Fruit fly (Drosophila melanogaster) whole organism, prepupa: ENCODE results near the gene Actbeta.

Experiments
- Blimp-1 ChIP-seq: fragments of 200-800 bp; sonication (Bioruptor generic); optimal IDR thresholded peaks from 3 replicates; lab custom pipeline; 2017; ENCODE audit warnings: missing biosample characterization, missing genetic modification characterization, mild to moderate bottlenecking, moderate library complexity, missing genetic modification reagents
- CG10669 ChIP-seq: fragments of 200-800 bp; sonication (Bioruptor generic); optimal IDR thresholded peaks from 3 replicates; lab custom pipeline; 2018; ENCODE audit warnings: missing biosample characterization, mild to moderate bottlenecking, missing genetic modification characterization, moderate library complexity
- CG15336 ChIP-seq: fragments of 200-800 bp; sonication (Bioruptor generic); IDR thresholded peaks from 2 replicates; pipeline ENCODE4 v1.3.6; 2022; ENCODE audit warnings: missing biosample characterization, missing genetic modification characterization
- CG16779 ChIP-seq: fragments of 200-800 bp; sonication (Bioruptor generic); optimal IDR thresholded peaks from 3 replicates; lab custom pipeline; 2017; ENCODE audit warnings: missing biosample characterization, mild to moderate bottlenecking, missing genetic modification characterization
- CG3032 ChIP-seq: fragments of 200-800 bp; optimal IDR thresholded peaks from 2 replicates; lab custom pipeline; 2019; ENCODE audit warnings: missing biosample characterization, mild to moderate bottlenecking, missing genetic modification characterization, moderate library complexity
- CG31627 ChIP-seq: fragments of 200-800 bp; sonication (Bioruptor generic); optimal IDR thresholded peaks from 3 replicates; lab custom pipeline; 2016; ENCODE audit warnings: missing biosample characterization, missing genetic modification characterization
- CG34406 ChIP-seq: fragments of 200-800 bp; sonication (Bioruptor generic); optimal IDR thresholded peaks from 3 replicates; lab custom pipeline; 2016; ENCODE audit warnings: missing biosample characterization, missing genetic modification characterization
- CG3919 ChIP-seq: fragments of 200-800 bp; sonication (Bioruptor generic); optimal IDR thresholded peaks from 3 replicates; lab custom pipeline; 2016; ENCODE audit warnings: missing biosample characterization, missing genetic modification characterization
- CG4318 ChIP-seq: fragments of 200-800 bp; sonication (Bioruptor generic); optimal IDR thresholded peaks from 3 replicates; lab custom pipeline; 2017; ENCODE audit warnings: missing biosample characterization, mild to moderate bottlenecking, missing genetic modification characterization
- CG6163 ChIP-seq: fragments of 200-800 bp; sonication (Bioruptor generic); IDR thresholded peaks from 3 replicates; pipeline ENCODE4 v1.3.6; 2022; ENCODE audit warnings: missing biosample characterization, missing genetic modification characterization
- CG6808 ChIP-seq: fragments of 200-800 bp; sonication (Bioruptor generic); optimal IDR thresholded peaks from 3 replicates; lab custom pipeline; 2017; ENCODE audit warnings: missing biosample characterization, missing genetic modification characterization, mild to moderate bottlenecking, moderate library complexity, missing genetic modification reagents
- CG6854 ChIP-seq: fragments of 200-800 bp; sonication (Bioruptor generic); optimal IDR thresholded peaks from 2 replicates; lab custom pipeline; 2017; ENCODE audit warnings: missing biosample characterization, mild to moderate bottlenecking, missing genetic modification characterization
- CG7368 ChIP-seq: fragments of 200-800 bp; sonication (Bioruptor generic); optimal IDR thresholded peaks from 3 replicates; lab custom pipeline; 2016; ENCODE audit warnings: missing biosample characterization, missing genetic modification characterization
- CG8632 ChIP-seq: fragments of 200-800 bp; sonication (Bioruptor generic); optimal IDR thresholded peaks from 3 replicates; lab custom pipeline; 2016; ENCODE audit warnings: missing biosample characterization, missing genetic modification characterization
- CG9139 ChIP-seq: fragments of 200-800 bp; sonication (Bioruptor generic); optimal IDR thresholded peaks from 3 replicates; lab custom pipeline; 2017; ENCODE audit warnings: missing biosample characterization, mild to moderate bottlenecking, missing genetic modification characterization
- Eip75B ChIP-seq: fragments of 200-800 bp; sonication (Bioruptor generic); optimal IDR thresholded peaks from 3 replicates; lab custom pipeline; 2016; ENCODE audit warnings: missing biosample characterization, missing genetic modification characterization
- Eip78C ChIP-seq: fragments of 200-800 bp; sonication (Bioruptor generic); peaks from one replicate; lab custom pipeline; 2016; ENCODE audit warnings: missing biosample characterization, missing genetic modification characterization
- Ets21C ChIP-seq: fragments of 200-800 bp; sonication (Bioruptor generic); optimal IDR thresholded peaks from 3 replicates; lab custom pipeline; 2016; ENCODE audit warnings: missing biosample characterization, missing genetic modification characterization
- Ets96B ChIP-seq: fragments of 200-800 bp; optimal IDR thresholded peaks from 2 replicates; lab custom pipeline; 2019; ENCODE audit warnings: missing biosample characterization, mild to moderate bottlenecking, missing genetic modification characterization, moderate library complexity
- Hr38 ChIP-seq: sonication (Bioruptor generic); optimal IDR thresholded peaks from 2 replicates; lab custom pipeline; 2016; ENCODE audit warnings: missing biosample characterization, missing genetic modification characterization
- Hr39 ChIP-seq: fragments of 200-800 bp; sonication (Bioruptor generic); optimal IDR thresholded peaks from 2 replicates; lab custom pipeline; 2016; ENCODE audit warnings: missing biosample characterization, missing genetic modification characterization
- Hr4 ChIP-seq: fragments of 200-800 bp; sonication (Bioruptor generic); optimal IDR thresholded peaks from 3 replicates; lab custom pipeline; 2016; ENCODE audit warnings: missing biosample characterization, missing genetic modification characterization
- Met ChIP-seq: fragments of 200-800 bp; sonication (Bioruptor generic); optimal IDR thresholded peaks from 3 replicates; lab custom pipeline; 2016; ENCODE audit warnings: missing biosample characterization, missing genetic modification characterization
- Smox ChIP-seq: fragments of 200-800 bp; sonication (Bioruptor generic); optimal IDR thresholded peaks from 3 replicates; lab custom pipeline; 2016; ENCODE audit warnings: missing biosample characterization, missing genetic modification characterization
- Sox14 ChIP-seq: fragments of 200-800 bp; sonication (Bioruptor generic); optimal IDR thresholded peaks from 3 replicates; lab custom pipeline; 2016; ENCODE audit warnings: missing biosample characterization, missing genetic modification characterization
- Sox15 ChIP-seq: fragments of 200-800 bp; sonication (Bioruptor generic); optimal IDR thresholded peaks from 3 replicates; lab custom pipeline; 2016; ENCODE audit warnings: missing biosample characterization, missing genetic modification characterization
- achi ChIP-seq: fragments of 200-800 bp; sonication (Bioruptor generic); optimal IDR thresholded peaks from 3 replicates; lab custom pipeline; 2016; ENCODE audit warnings: missing biosample characterization, missing genetic modification characterization
- acj6 ChIP-seq: fragments of 200-800 bp; sonication (Bioruptor generic); optimal IDR thresholded peaks from 3 replicates; lab custom pipeline; 2016; ENCODE audit warnings: missing biosample characterization, missing genetic modification characterization
- dac ChIP-seq: fragments of 200-800 bp; sonication (Bioruptor generic); optimal IDR thresholded peaks from 2 replicates; lab custom pipeline; 2017; ENCODE audit warnings: missing biosample characterization, mild to moderate bottlenecking, missing genetic modification characterization
- dsx ChIP-seq: fragments of 200-800 bp; optimal IDR thresholded peaks from 3 replicates; lab custom pipeline; 2019; ENCODE audit warnings: missing biosample characterization, mild to moderate bottlenecking, missing genetic modification characterization, moderate library complexity; ENCODE audit not compliant: poor library complexity, severe bottlenecking
- fd85E ChIP-seq: fragments of 200-800 bp; sonication (Bioruptor generic); optimal IDR thresholded peaks from 3 replicates; lab custom pipeline; 2016; ENCODE audit warnings: missing biosample characterization, missing genetic modification characterization
- lz ChIP-seq: fragments of 200-800 bp; sonication (Bioruptor generic); optimal IDR thresholded peaks from 3 replicates; lab custom pipeline; 2016; ENCODE audit warnings: missing biosample characterization, missing genetic modification characterization
- pdm3 ChIP-seq: fragments of 200-800 bp; sonication (Bioruptor generic); optimal IDR thresholded peaks from 3 replicates; lab custom pipeline; 2016; ENCODE audit warnings: missing biosample characterization, missing genetic modification characterization
- salr ChIP-seq, 2 experiments: fragments of 200-800 bp; sonication (Bioruptor generic); optimal IDR thresholded peaks; 3 replicates each; lab custom pipeline; 2016 to 2018; ENCODE audit warnings: missing biosample characterization in 2 of 2, missing genetic modification characterization in 2 of 2, mild to moderate bottlenecking in 1 of 2
- spab ChIP-seq: fragments of 200-800 bp; sonication (Bioruptor generic); optimal IDR thresholded peaks from 2 replicates; lab custom pipeline; 2017; ENCODE audit warnings: missing biosample characterization, mild to moderate bottlenecking, missing genetic modification characterization, missing genetic modification reagents
- svp ChIP-seq: fragments of 200-800 bp; sonication (Bioruptor generic); peaks from one replicate; lab custom pipeline; 2016; ENCODE audit warnings: missing biosample characterization, missing genetic modification characterization
- topi ChIP-seq: fragments of 200-800 bp; sonication (Bioruptor generic); optimal IDR thresholded peaks from 3 replicates; lab custom pipeline; 2016; ENCODE audit warnings: missing biosample characterization, missing genetic modification characterization

Gene Actbeta

DNA sequence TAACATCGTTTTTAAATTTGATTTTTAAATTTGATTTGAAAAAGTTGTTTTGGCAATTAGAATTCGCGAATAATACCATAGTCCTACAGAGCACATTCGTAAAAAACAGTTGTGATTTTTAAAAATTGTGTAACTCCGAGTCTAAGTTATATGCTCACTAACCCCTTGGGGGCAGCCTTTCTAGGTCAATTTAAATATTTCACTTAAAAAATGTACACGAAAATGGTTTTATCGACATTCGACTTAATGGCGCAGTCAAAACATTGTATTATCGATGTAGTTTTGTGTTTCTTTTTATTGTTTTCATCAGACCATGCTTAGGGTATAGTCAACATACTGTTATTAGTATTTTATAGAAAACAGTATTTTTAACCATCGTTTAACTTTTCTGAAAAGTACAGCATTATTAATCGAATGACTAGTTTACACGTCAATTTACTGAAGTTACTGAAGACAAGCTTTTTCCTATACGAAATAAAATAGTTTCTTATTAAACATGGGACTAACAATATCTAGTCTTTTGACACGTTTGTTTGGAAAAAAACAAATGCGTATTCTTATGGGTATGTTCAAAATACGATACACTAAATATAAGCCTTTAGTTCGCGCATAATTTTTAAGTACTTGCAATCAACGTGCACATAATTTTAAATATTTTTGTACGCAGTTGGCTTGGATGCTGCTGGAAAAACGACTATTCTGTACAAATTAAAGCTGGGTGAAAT lies 39.3 kb upstream of the Actbeta start, which contains the start of gene Arf4:
Gene Arf4, plus strand, starts transcription at position 399 of the 725 bp plus-strand sequence.
- TF ChIP-seq Hr39 (GFP tag; lab: Kevin White, UChicago) = peak; percentile 16
- peak; percentile 2 for TF ChIP-seq Ets21C (GFP tag; lab: Kevin White, UChicago)
- peak; percentile 62 for TF ChIP-seq Eip78C (GFP tag; lab: Kevin White, UChicago)
- peak; percentile 2 for TF ChIP-seq Sox15 (GFP tag; lab: Kevin White, UChicago)
- TF ChIP-seq pdm3 (GFP tag; lab: Kevin White, UChicago) = peak; percentile 1
- peak in 1 of 2 experiments; percentile 13 for TF ChIP-seq salr (GFP tag; optimal IDR thresholded peaks at IDR 0.05; lab: Kevin White, UChicago)
- no peak for TF ChIP-seq CG6163 (GFP tag; lab: Robert Waterston, UW)
- TF ChIP-seq CG15336 (GFP tag; lab: Robert Waterston, UW) = no peak
- peak; percentile 49 for TF ChIP-seq CG4318

DNA sequence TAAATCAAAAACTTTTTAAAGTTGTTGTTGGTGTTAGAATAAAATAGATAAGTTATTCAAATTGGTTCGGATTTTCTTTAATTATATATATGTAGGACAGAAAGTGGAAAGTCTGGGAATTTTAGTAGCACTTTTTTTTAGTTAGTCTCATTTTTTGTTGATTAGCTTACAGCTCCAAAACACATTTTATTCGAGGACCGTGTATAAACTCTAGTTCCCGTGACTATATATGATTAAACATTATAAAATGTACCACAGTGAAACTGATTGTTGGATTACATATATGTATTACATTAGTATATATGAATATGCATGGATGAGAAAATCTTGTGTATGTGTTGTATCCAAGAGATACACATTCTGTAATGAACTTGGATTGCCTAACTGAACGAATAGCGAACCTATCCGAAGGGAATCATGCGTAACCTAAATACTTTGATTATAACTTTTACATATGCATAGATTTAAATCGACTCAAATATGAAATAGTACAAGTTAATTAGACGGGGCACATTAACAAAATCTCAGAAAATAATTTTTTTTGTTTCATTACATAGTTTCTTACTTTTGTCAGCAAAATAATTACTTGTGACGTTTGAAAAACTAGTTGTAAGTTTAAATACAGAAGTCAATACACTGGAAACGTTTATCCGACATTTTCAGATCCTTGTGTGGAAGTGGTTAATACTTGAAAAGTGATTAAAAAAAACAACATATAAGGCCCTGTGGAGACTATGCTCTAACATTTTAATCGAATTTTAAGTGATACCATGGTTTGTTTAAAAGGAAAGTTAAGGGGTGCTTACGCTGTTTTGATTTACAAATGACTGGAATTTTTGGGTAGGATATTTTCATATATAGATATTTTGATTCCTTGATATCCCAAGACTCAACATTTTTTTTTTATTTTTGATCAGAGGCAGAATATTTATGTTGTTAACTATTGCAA lies 38.3 kb upstream of the Actbeta start, which contains the start of gene Cals:
Gene Cals, minus strand, starts transcription at position 700 of the 949 bp plus-strand sequence.
- TF ChIP-seq pdm3 (GFP tag; lab: Kevin White, UChicago) (peak; percentile 14), topi (GFP tag; lab: Kevin White, UChicago) (no peak), Eip78C (GFP tag; lab: Kevin White, UChicago) (peak; percentile 79), dac (GFP tag; lab: Kevin White, UChicago) (no peak), CG3032 (tag; lab: Kevin White, UChicago) (no peak), CG31627 (peak; percentile 16), CG6854 (GFP tag; lab: Kevin White, UChicago) (peak; percentile 24), Eip75B (GFP tag; lab: Kevin White, UChicago) (peak; percentile 1), Hr39 (GFP tag; lab: Kevin White, UChicago) (peak; percentile 7), CG9139 (GFP tag; lab: Kevin White, UChicago) (no peak), Blimp-1 (GFP tag; lab: Kevin White, UChicago) (no peak), CG7368 (GFP tag; lab: Kevin White, UChicago) (no peak), Ets96B (tag; lab: Kevin White, UChicago) (no peak)

DNA sequence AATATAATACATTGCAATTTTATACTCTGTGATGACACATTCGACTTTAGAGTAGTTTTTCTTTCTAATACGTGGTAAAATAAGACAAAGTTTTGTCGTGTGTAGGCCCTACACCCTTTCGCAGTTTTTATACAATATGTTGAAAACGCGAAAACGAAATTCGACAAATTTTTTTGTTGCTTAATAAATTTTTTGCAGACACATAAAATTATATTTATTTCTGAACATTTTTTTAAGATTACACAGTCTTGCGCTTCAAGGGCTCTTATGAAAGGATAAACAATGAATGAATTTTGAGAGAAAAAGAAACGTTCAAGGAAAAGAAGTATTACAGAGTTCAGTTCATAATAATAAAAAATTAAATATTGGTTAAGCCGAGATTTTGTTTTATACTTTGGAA lies 37.3 kb upstream of the Actbeta start:
- no peak for TF ChIP-seq CG8632 (GFP tag; lab: Kevin White, UChicago)
- no peak for TF ChIP-seq svp (GFP tag; lab: Kevin White, UChicago)
- no peak for TF ChIP-seq Eip75B (GFP tag; lab: Kevin White, UChicago)
- no peak for TF ChIP-seq Met (GFP tag; lab: Kevin White, UChicago)
- TF ChIP-seq CG34406 (GFP tag; lab: Kevin White, UChicago) = no peak
- TF ChIP-seq salr (GFP tag; optimal IDR thresholded peaks at IDR 0.05; lab: Kevin White, UChicago) = no peak
- TF ChIP-seq CG6808 (GFP tag; lab: Kevin White, UChicago) = no peak
- TF ChIP-seq spab (GFP tag; lab: Kevin White, UChicago) = no peak
- TF ChIP-seq achi = no peak
- no peak for TF ChIP-seq CG15336 (GFP tag; lab: Robert Waterston, UW)
- no peak for TF ChIP-seq pdm3 (GFP tag; lab: Kevin White, UChicago)
- no peak for TF ChIP-seq CG16779 (tag; lab: Kevin White, UChicago)

DNA sequence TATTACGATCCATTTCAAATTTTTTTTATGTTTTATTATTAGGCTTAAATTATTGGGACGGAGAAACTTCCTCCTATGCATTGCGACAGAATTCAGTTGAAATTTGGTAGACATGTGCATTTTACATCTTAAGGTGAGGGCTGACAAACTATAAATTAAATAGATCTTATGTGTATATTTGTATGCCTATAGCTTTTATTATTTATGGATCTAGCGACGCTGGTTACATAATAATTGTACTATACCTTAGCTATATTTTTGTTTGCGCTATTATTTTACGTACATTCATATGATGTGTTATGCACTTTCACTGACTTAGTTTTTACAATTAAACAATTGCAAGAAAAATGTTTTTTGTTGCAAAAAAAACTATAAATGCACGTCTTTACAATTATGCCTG lies 30.7 kb upstream of the Actbeta start:
- no peak for TF ChIP-seq Blimp-1 (GFP tag; lab: Kevin White, UChicago)
- no peak for TF ChIP-seq lz (GFP tag; lab: Kevin White, UChicago)
- TF ChIP-seq pdm3 (GFP tag; lab: Kevin White, UChicago) = no peak
- no peak for TF ChIP-seq Smox (GFP tag; lab: Kevin White, UChicago)
- no peak for TF ChIP-seq topi (GFP tag; lab: Kevin White, UChicago)
- no peak for TF ChIP-seq Eip78C (GFP tag; lab: Kevin White, UChicago)
- no peak for TF ChIP-seq CG9139 (GFP tag; lab: Kevin White, UChicago)
- no peak for TF ChIP-seq CG10669 (GFP tag; lab: Kevin White, UChicago)
- no peak for TF ChIP-seq fd85E (GFP tag; lab: Kevin White, UChicago)
- TF ChIP-seq CG3919 = no peak
- no peak for TF ChIP-seq dsx (GFP tag; lab: Kevin White, UChicago)
- TF ChIP-seq Hr4 (GFP tag; lab: Kevin White, UChicago) = no peak
- TF ChIP-seq Sox14 = no peak
- no peak for TF ChIP-seq acj6 (GFP tag; lab: Kevin White, UChicago)
- no peak for TF ChIP-seq Ets96B (tag; lab: Kevin White, UChicago)
- no peak for TF ChIP-seq CG3032 (tag; lab: Kevin White, UChicago)
- TF ChIP-seq Hr38 (GFP tag; lab: Kevin White, UChicago) = no peak
- no peak for TF ChIP-seq CG7368 (GFP tag; lab: Kevin White, UChicago)
